Worm (Caenorhabditis elegans): Measurements from ENCODE around the gene ehs-1.

Gene ehs-1

DNA sequence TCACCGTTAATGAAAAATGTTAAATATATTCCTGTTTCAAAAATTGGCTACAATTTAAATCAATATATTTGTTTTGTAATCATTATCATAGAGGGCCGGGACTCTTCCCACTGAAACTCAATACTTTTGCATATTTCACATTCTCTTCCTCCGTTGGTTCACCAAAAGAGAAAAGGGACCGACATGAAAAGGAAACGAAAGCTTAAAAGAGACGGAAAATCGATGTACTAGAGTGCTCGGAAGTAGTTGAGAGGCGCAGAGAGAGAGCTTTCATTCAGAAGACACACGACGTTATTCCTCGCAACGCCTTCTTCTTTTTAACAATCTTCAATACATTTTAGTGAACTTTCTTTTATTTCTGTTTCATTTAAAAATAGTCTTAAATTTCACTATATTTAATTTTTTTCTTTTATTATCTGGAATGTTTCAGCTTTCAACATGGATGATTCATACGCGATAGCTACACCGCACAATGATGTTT is at the start of gene ehs-1:
Gene ehs-1 (plus strand): TSS at position 431 of the 481 bp plus-strand sequence.
- TF ChIP-seq lin-15B (tag; optimal IDR thresholded peaks at IDR 0.05) (peak; percentile 8), pqm-1 (tag; optimal IDR thresholded peaks at IDR 0.05) (no peak), ceh-28 (tag; optimal IDR thresholded peaks at IDR 0.05) (no peak), nfya-1 (tag; optimal IDR thresholded peaks at IDR 0.05; ENCODE audit: insufficient read depth) (peak; percentile 43), lin-39 (tag; optimal IDR thresholded peaks at IDR 0.05) (peak; percentile 25), ZK546.5 (tag; optimal IDR thresholded peaks at IDR 0.05) (no peak), snpc-4 (tag; optimal IDR thresholded peaks at IDR 0.05) (peak; percentile 26), sea-2 (GFP tag; optimal IDR thresholded peaks at IDR 0.05) (peak; percentile 65)

DNA sequence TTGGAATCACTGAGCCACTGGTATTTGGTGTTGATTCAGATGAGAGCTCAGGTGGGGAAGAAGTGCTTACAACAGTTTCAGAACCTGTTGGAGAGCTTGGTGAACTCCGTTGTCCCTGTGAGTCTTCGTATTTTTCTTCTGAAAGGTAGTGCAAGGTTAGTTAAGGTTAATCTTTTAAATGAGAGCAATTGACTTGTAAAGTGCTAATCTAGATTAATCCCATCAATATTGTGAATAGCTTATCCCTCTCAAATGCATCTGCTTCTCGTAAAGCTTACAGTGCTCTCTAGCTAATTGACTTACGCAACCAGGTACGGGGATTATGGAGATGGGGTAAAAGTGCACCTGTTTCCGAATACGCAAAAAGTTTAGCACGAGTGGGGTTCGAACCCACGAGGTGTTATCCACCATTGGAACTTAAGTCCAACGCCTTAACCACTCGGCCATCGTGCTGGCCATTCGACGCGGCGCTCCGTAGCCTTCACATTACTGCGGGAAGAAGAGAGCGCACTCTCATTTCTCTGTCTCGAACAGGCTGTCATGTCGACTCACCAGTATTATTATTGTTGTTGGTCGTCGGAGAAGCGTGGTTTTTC is 47.9 kb upstream of the ehs-1 start:
- TF ChIP-seq nfya-1 (tag; optimal IDR thresholded peaks at IDR 0.05; ENCODE audit: insufficient read depth) (peak; percentile 16), nhr-237 (tag; optimal IDR thresholded peaks at IDR 0.05) (no peak), ama-1 (optimal IDR thresholded peaks at IDR 0.05) (no peak), pha-4 (tag; optimal IDR thresholded peaks at IDR 0.05) (peak; percentile 32), elt-3 (tag; optimal IDR thresholded peaks at IDR 0.05) (peak in 1 of 3 experiments; percentile 1), unc-62 (GFP tag; optimal IDR thresholded peaks at IDR 0.05) (no peak), tbx-2 (tag; optimal IDR thresholded peaks at IDR 0.05) (no peak), hmg-11 (tag; optimal IDR thresholded peaks at IDR 0.05) (peak; percentile 85), nhr-43 (tag; optimal IDR thresholded peaks at IDR 0.05; ENCODE audit: poor library complexity, severe bottlenecking) (peak; percentile 23), ceh-82 (tag; optimal IDR thresholded peaks at IDR 0.05) (no peak), pqm-1 (tag; optimal IDR thresholded peaks at IDR 0.05) (no peak), nhr-28 (tag; optimal IDR thresholded peaks at IDR 0.05) (no peak), elt-2 (tag; optimal IDR thresholded peaks at IDR 0.05) (peak; percentile 46), snpc-4 (tag; optimal IDR thresholded peaks at IDR 0.05) (peak; percentile 19), eor-1 (tag; optimal IDR thresholded peaks at IDR 0.05) (no peak), lin-39 (tag; optimal IDR thresholded peaks at IDR 0.05) (peak; percentile 31), mdl-1 (tag; optimal IDR thresholded peaks at IDR 0.05) (no peak)

DNA sequence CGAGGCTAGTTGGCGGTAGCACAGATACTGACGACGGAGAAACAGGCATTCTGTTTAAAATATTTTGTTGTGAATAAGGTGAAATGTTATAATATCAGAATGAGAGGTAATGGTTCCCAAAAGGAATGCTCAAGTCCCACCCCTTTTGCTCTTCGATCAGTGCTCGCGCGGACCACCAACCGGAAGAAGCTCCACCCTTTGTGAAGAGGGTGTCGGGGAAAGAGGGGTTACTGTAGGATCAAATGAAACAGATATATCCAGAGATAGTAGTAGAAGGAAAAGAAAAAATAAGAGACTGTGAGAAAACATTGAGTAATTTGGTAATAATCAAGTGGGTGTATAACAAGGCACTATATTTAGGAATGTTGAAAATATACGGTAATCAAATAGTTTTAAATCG is 46.4 kb upstream of the ehs-1 start, which contains the start of the genes dmd-5 and F10C1.1:
Gene dmd-5 (minus strand): TSS at position 101 of the 400 bp plus-strand sequence.
Gene F10C1.1 (plus strand): TSS at position 110 of the 400 bp plus-strand sequence.
- TF ChIP-seq hmg-11 (tag; optimal IDR thresholded peaks at IDR 0.05) = no peak

DNA sequence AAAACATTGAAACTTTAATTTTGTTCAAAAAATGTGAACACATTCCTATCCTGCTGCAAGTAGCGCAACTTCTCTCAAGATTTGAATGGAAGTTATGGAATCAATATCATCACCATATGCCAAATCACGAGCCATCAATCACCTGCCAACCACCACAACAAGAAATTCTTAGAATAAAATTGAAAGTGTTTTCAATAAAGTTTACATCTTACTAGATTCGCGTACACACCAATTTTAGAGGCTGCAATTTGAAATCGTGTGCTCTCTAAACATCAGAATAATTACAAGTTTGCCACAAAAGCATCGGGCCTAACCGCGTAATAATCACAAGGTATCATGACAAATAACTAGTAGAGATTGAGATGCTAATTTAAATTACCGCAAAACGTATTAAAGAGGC is 45.6 kb upstream of the ehs-1 start:
- TF ChIP-seq egl-5 (tag; optimal IDR thresholded peaks at IDR 0.05) = no peak
- no peak for TF ChIP-seq jun-1 (tag; optimal IDR thresholded peaks at IDR 0.05)
- no peak for TF ChIP-seq lin-39 (tag; optimal IDR thresholded peaks at IDR 0.05)
- no peak for TF ChIP-seq mdl-1 (tag; optimal IDR thresholded peaks at IDR 0.05)
- no peak for TF ChIP-seq elt-3 (tag; optimal IDR thresholded peaks at IDR 0.05)
- TF ChIP-seq nhr-12 (tag; optimal IDR thresholded peaks at IDR 0.05) = no peak

DNA sequence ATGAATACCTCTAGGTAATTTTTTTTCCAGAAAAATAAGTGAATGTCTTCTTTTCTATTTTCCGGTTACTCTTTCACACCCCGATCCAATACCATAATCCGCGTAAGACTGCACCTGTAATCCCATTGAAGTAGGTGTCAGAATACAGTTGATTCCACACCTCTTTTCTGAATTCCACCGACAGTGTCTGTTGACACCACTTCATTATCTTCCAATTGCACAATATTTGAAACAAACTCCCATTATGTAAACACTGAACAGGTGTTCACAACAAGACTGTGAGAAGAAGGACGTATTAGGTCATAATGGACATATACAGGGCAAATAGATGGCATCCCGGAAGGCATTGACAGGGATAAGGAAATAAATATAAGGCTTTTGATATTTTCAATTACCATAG is 43.1 kb upstream of the ehs-1 start:
- TF ChIP-seq nhr-67 (tag; optimal IDR thresholded peaks at IDR 0.05) = no peak
- TF ChIP-seq ceh-82 (tag; optimal IDR thresholded peaks at IDR 0.05) = no peak
- TF ChIP-seq elt-3 (tag; optimal IDR thresholded peaks at IDR 0.05) = no peak
- no peak for TF ChIP-seq nfya-1 (tag; optimal IDR thresholded peaks at IDR 0.05; ENCODE audit: insufficient read depth)
- TF ChIP-seq sea-2 (GFP tag; optimal IDR thresholded peaks at IDR 0.05) = no peak
- no peak for TF ChIP-seq ama-1 (optimal IDR thresholded peaks at IDR 0.05)
- no peak for TF ChIP-seq elt-1 (tag; optimal IDR thresholded peaks at IDR 0.05)
- TF ChIP-seq fkh-2 (tag; optimal IDR thresholded peaks at IDR 0.05) = no peak
- TF ChIP-seq skn-1 (tag; optimal IDR thresholded peaks at IDR 0.05) = no peak
- TF ChIP-seq ZK546.5 (tag; optimal IDR thresholded peaks at IDR 0.05) = no peak
- TF ChIP-seq egl-5 (tag; optimal IDR thresholded peaks at IDR 0.05) = no peak
- no peak for TF ChIP-seq R02D3.7 (tag; optimal IDR thresholded peaks at IDR 0.05)
- no peak for TF ChIP-seq zag-1 (tag; optimal IDR thresholded peaks at IDR 0.05)
- no peak for TF ChIP-seq nhr-43 (tag; optimal IDR thresholded peaks at IDR 0.05; ENCODE audit: poor library complexity, severe bottlenecking)

DNA sequence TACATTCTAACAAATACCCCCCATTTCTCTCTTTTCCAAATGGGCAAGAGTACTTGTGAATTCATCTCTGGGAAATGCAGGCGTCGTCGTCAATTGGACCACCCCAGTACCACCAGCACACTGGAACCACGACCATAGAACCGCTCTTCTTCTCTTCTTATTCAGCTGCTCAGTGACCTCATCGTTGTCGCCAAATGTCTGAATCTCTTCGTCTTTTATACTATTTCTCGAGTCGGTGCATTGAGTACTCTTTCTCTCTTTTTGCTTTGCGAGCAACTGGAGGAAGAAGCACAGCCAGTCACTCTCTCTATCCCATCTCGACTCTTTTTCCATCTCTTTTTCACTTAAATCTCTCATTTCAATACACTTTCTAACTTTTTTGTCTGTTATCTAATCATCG is 40.6 kb upstream of the ehs-1 start:
- peak; percentile 56 for TF ChIP-seq hmg-11 (tag; optimal IDR thresholded peaks at IDR 0.05)
- peak; percentile 21 for TF ChIP-seq fkh-10 (GFP tag; optimal IDR thresholded peaks at IDR 0.05)
- TF ChIP-seq lin-39 (tag; optimal IDR thresholded peaks at IDR 0.05) = peak; percentile 1
- TF ChIP-seq unc-39 (tag; optimal IDR thresholded peaks at IDR 0.05) = no peak
- peak; percentile 51 for TF ChIP-seq nfya-1 (tag; optimal IDR thresholded peaks at IDR 0.05; ENCODE audit: insufficient read depth)
- TF ChIP-seq skn-1 (tag; optimal IDR thresholded peaks at IDR 0.05) = peak; percentile 22
- TF ChIP-seq ZK546.5 (tag; optimal IDR thresholded peaks at IDR 0.05) = no peak
